Fruit fly (Drosophila melanogaster) whole organism, pupa: ENCODE measurements around the gene CG33322.

ENCODE experiments used
- CG13204 ChIP-seq: fragments of 200-800 bp; sonication (Bioruptor generic); optimal IDR thresholded peaks from 2 replicates; lab custom pipeline; 2018; ENCODE audit warnings: missing biosample characterization, mild to moderate bottlenecking, missing genetic modification characterization, moderate library complexity
- CG15710 ChIP-seq: fragments of 200-800 bp; sonication (Bioruptor generic); optimal IDR thresholded peaks from 2 replicates; lab custom pipeline; 2018; ENCODE audit warnings: missing biosample characterization, mild to moderate bottlenecking, missing genetic modification characterization, moderate library complexity
- CG17806 ChIP-seq: fragments of 200-800 bp; sonication (Bioruptor generic); optimal IDR thresholded peaks from 2 replicates; lab custom pipeline; 2018; ENCODE audit warnings: missing biosample characterization, mild to moderate bottlenecking, missing genetic modification characterization, moderate library complexity
- CG4496 ChIP-seq: fragments of 200-800 bp; sonication (Bioruptor generic); IDR thresholded peaks from 3 replicates; pipeline ENCODE4 v1.3.6; 2022; ENCODE audit warnings: missing biosample characterization, missing genetic modification characterization
- CG8301 ChIP-seq: fragments of 200-800 bp; sonication (Bioruptor generic); optimal IDR thresholded peaks from 2 replicates; lab custom pipeline; 2018; ENCODE audit warnings: missing biosample characterization, mild to moderate bottlenecking, missing genetic modification characterization
- D1 ChIP-seq: fragments of 200-800 bp; sonication (Bioruptor generic); optimal IDR thresholded peaks from 2 replicates; lab custom pipeline; 2018; ENCODE audit warnings: missing biosample characterization, mild to moderate bottlenecking, missing genetic modification characterization, moderate library complexity
- EcR ChIP-seq: fragments of 200-800 bp; sonication (Bioruptor generic); optimal IDR thresholded peaks from 3 replicates; lab custom pipeline; 2019; ENCODE audit warnings: missing biosample characterization, missing genetic modification characterization, mild to moderate bottlenecking, moderate library complexity, missing genetic modification reagents
- Pif1A ChIP-seq: fragments of 200-800 bp; sonication (Bioruptor generic); optimal IDR thresholded peaks from 3 replicates; lab custom pipeline; 2016; ENCODE audit warnings: missing biosample characterization, missing genetic modification characterization
- Pif1B ChIP-seq: fragments of 200-800 bp; sonication (Bioruptor generic); optimal IDR thresholded peaks from 3 replicates; lab custom pipeline; 2016; ENCODE audit warnings: missing biosample characterization, missing genetic modification characterization
- Snoo ChIP-seq: fragments of 200-800 bp; sonication (Bioruptor generic); optimal IDR thresholded peaks from 3 replicates; lab custom pipeline; 2017; ENCODE audit warnings: missing biosample characterization, mild to moderate bottlenecking, missing genetic modification characterization, inconsistent platforms
- gl ChIP-seq: fragments of 200-800 bp; sonication (Bioruptor generic); optimal IDR thresholded peaks from 2 replicates; lab custom pipeline; 2018; ENCODE audit warnings: missing biosample characterization, mild to moderate bottlenecking, missing genetic modification characterization
- rn ChIP-seq: fragments of 200-800 bp; sonication (Bioruptor generic); IDR thresholded peaks from 2 replicates; pipeline ENCODE4 v1.3.6; 2022; ENCODE audit warnings: missing biosample characterization, missing genetic modification characterization

CG33322 gene

dm6 chr2L:20764663-20765062 lies 51.4 kb downstream of the CG33322 start:
- TF ChIP-seq CG13204 (no peak), rn (GFP tag; lab: Robert Waterston, UW) (no peak), EcR (GFP tag; lab: Kevin White, UChicago) (no peak), gl (tag; lab: Kevin White, UChicago) (no peak), Snoo (no peak), Pif1B (GFP tag; lab: Kevin White, UChicago) (no peak), CG8301 (tag; lab: Kevin White, UChicago) (no peak), D1 (tag; lab: Kevin White, UChicago) (no peak), Pif1A (no peak), CG4496 (no peak), CG15710 (no peak), CG17806 (tag; lab: Kevin White, UChicago) (no peak)
